Fruit fly (Drosophila melanogaster) whole organism, wandering third instar larva: Measurements from ENCODE around the gene Gr85a.

Source experiments
- Abd-B ChIP-seq: fragments of >200 bp; optimal IDR thresholded peaks from 2 replicates; lab custom pipeline; 2017; ENCODE audit warnings: missing biosample characterization, missing genetic modification characterization
- CG32264 ChIP-seq: fragments of 200-800 bp; sonication (Bioruptor generic); optimal IDR thresholded peaks from 2 replicates; lab custom pipeline; 2016; ENCODE audit warnings: missing biosample characterization, missing genetic modification characterization
- CG9705 ChIP-seq: fragments of 200-800 bp; sonication (Bioruptor generic); optimal IDR thresholded peaks from 2 replicates; lab custom pipeline; 2018; ENCODE audit warnings: missing biosample characterization, mild to moderate bottlenecking, missing genetic modification characterization
- CrebA ChIP-seq: fragments of 200-800 bp; sonication (Bioruptor generic); optimal IDR thresholded peaks from 2 replicates; lab custom pipeline; 2016; ENCODE audit warnings: missing biosample characterization, mild to moderate bottlenecking, missing genetic modification characterization, borderline replicate concordance
- Dfd ChIP-seq: fragments of >200 bp; optimal IDR thresholded peaks from 2 replicates; lab custom pipeline; 2017; ENCODE audit warnings: missing biosample characterization, missing genetic modification characterization
- Dif ChIP-seq: fragments of 200-275, 200-300 bp; sonication (Bioruptor generic); optimal IDR thresholded peaks from 2 replicates; lab custom pipeline; 2018; ENCODE audit warnings: missing biosample characterization, missing genetic modification characterization; ENCODE audit not compliant: partially characterized antibody
- GATAd ChIP-seq: sonication (Bioruptor generic); optimal IDR thresholded peaks from 2 replicates; lab custom pipeline; 2016; ENCODE audit warnings: missing biosample characterization, missing genetic modification characterization
- HLH106 ChIP-seq: fragments of 200-800 bp; optimal IDR thresholded peaks from 3 replicates; lab custom pipeline; 2019; ENCODE audit warnings: missing biosample characterization, mild to moderate bottlenecking, missing genetic modification characterization, moderate library complexity
- Hnf4 ChIP-seq: fragments of 200-800 bp; sonication (Bioruptor generic); optimal IDR thresholded peaks from 2 replicates; lab custom pipeline; 2016; ENCODE audit warnings: missing biosample characterization, mild to moderate bottlenecking, missing genetic modification characterization
- Hr78 ChIP-seq: fragments of >200 bp; optimal IDR thresholded peaks from 2 replicates; lab custom pipeline; 2017; ENCODE audit warnings: missing biosample characterization, missing genetic modification characterization
- Hr83 ChIP-seq: fragments of 200-300 bp; sonication (Bioruptor generic); optimal IDR thresholded peaks from 2 replicates; lab custom pipeline; 2016; ENCODE audit warnings: missing biosample characterization, mild to moderate bottlenecking, missing genetic modification characterization, moderate library complexity; ENCODE audit not compliant: poor library complexity, severe bottlenecking
- Jra ChIP-seq: sonication (Bioruptor generic); optimal IDR thresholded peaks from 2 replicates; lab custom pipeline; 2016; ENCODE audit warnings: missing biosample characterization, missing genetic modification characterization
- Mio ChIP-seq: sonication (Bioruptor generic); optimal IDR thresholded peaks from 2 replicates; lab custom pipeline; 2016; ENCODE audit warnings: missing biosample characterization, missing genetic modification characterization
- Myc ChIP-seq: fragments of >200 bp; optimal IDR thresholded peaks from 2 replicates; lab custom pipeline; 2017
- N ChIP-seq: fragments of >200 bp; optimal IDR thresholded peaks from 2 replicates; lab custom pipeline; 2018; ENCODE audit warnings: missing biosample characterization, missing external identifiers, missing genetic modification characterization
- OdsH ChIP-seq: fragments of 200-800 bp; sonication (Bioruptor generic); optimal IDR thresholded peaks from 2 replicates; lab custom pipeline; 2016; ENCODE audit warnings: missing biosample characterization, mild to moderate bottlenecking, missing genetic modification characterization
- Rel ChIP-seq, 2 experiments: fragments of 200-800 bp; sonication (Bioruptor generic) in 1 of 2; optimal IDR thresholded peaks; 2 replicates in 1 of 2; 3 replicates in 1 of 2; lab custom pipeline; 2016 to 2019; ENCODE audit warnings: mild to moderate bottlenecking in 2 of 2, missing biosample characterization in 2 of 2, missing genetic modification characterization in 2 of 2, moderate library complexity in 1 of 2
- Sp1 ChIP-seq: fragments of 200-800 bp; sonication (Bioruptor generic); optimal IDR thresholded peaks from 3 replicates; lab custom pipeline; 2019; ENCODE audit warnings: missing biosample characterization, mild to moderate bottlenecking, missing genetic modification characterization, moderate library complexity
- Vsx2 ChIP-seq: fragments of 200-300, 225-300 bp; sonication (Bioruptor generic); optimal IDR thresholded peaks from 2 replicates; lab custom pipeline; 2018; ENCODE audit warnings: missing biosample characterization, missing genetic modification characterization; ENCODE audit not compliant: partially characterized antibody
- br ChIP-seq: fragments of 200-800 bp; sonication (Bioruptor generic); optimal IDR thresholded peaks from 2 replicates; lab custom pipeline; 2016; ENCODE audit warnings: missing biosample characterization, missing genetic modification characterization
- brk ChIP-seq: fragments of 200-800 bp; sonication (Bioruptor generic); optimal IDR thresholded peaks from 2 replicates; lab custom pipeline; 2016; ENCODE audit warnings: missing biosample characterization, mild to moderate bottlenecking, missing genetic modification characterization
- dl ChIP-seq, 2 experiments: fragments of 175-275, 200-275 bp in 1 of 2; fragments of 200-275 bp in 1 of 2; sonication (Bioruptor generic); optimal IDR thresholded peaks; lab custom pipeline; 2018; ENCODE audit warnings: mild to moderate bottlenecking in 2 of 2, missing biosample characterization in 2 of 2, missing genetic modification characterization in 2 of 2, moderate library complexity in 2 of 2; ENCODE audit not compliant: partially characterized antibody in 2 of 2, insufficient read depth in 1 of 2
- dmrt93B ChIP-seq: fragments of 200-800 bp; sonication (Bioruptor generic); optimal IDR thresholded peaks from 2 replicates; lab custom pipeline; 2018; ENCODE audit warnings: missing biosample characterization, mild to moderate bottlenecking, missing genetic modification characterization
- dsf ChIP-seq: sonication (Bioruptor generic); optimal IDR thresholded peaks from 2 replicates; lab custom pipeline; 2016; ENCODE audit warnings: missing biosample characterization, missing genetic modification characterization, borderline replicate concordance
- ey ChIP-seq: fragments of 200-800 bp; sonication (Bioruptor generic); optimal IDR thresholded peaks from 2 replicates; lab custom pipeline; 2016; ENCODE audit warnings: missing biosample characterization, missing genetic modification characterization
- foxo ChIP-seq, 2 experiments: fragments of 200-800 bp; sonication (Bioruptor generic); optimal IDR thresholded peaks; 2 replicates in 1 of 2; 3 replicates in 1 of 2; lab custom pipeline; 2016 to 2017; ENCODE audit warnings: missing biosample characterization in 2 of 2, missing genetic modification characterization in 2 of 2
- fru ChIP-seq: fragments of 200-800 bp; sonication (Bioruptor generic); optimal IDR thresholded peaks from 3 replicates; lab custom pipeline; 2016; ENCODE audit warnings: missing biosample characterization, mild to moderate bottlenecking, missing genetic modification characterization
- h ChIP-seq: fragments of 200-800 bp; sonication (Bioruptor generic); optimal IDR thresholded peaks from 3 replicates; lab custom pipeline; 2016; ENCODE audit warnings: missing biosample characterization, mild to moderate bottlenecking, missing genetic modification characterization
- jim ChIP-seq: fragments of 175-275, 200-325 bp; sonication (Bioruptor generic); optimal IDR thresholded peaks from 2 replicates; lab custom pipeline; 2016; ENCODE audit warnings: missing biosample characterization, mild to moderate bottlenecking, missing genetic modification characterization
- lola ChIP-seq: fragments of >200 bp; optimal IDR thresholded peaks from 2 replicates; lab custom pipeline; 2017; ENCODE audit warnings: missing biosample characterization, missing genetic modification characterization
- pan ChIP-seq: fragments of >200 bp; optimal IDR thresholded peaks from 2 replicates; lab custom pipeline; 2017
- psq ChIP-seq: fragments of 200-800 bp; sonication (Bioruptor generic); optimal IDR thresholded peaks from 3 replicates; lab custom pipeline; 2017; ENCODE audit warnings: missing biosample characterization, mild to moderate bottlenecking, missing genetic modification characterization, moderate library complexity
- rgr ChIP-seq: fragments of 200-800 bp; sonication (Bioruptor generic); optimal IDR thresholded peaks from 3 replicates; lab custom pipeline; 2016; ENCODE audit warnings: missing biosample characterization, mild to moderate bottlenecking, missing genetic modification characterization
- sage ChIP-seq: fragments of 200-800 bp; sonication (Bioruptor generic); optimal IDR thresholded peaks from 2 replicates; lab custom pipeline; 2016; ENCODE audit warnings: missing biosample characterization, mild to moderate bottlenecking, missing genetic modification characterization
- sv ChIP-seq: fragments of 200-800 bp; sonication (Bioruptor generic); optimal IDR thresholded peaks from 3 replicates; lab custom pipeline; 2016; ENCODE audit warnings: missing biosample characterization, missing genetic modification characterization
- tai ChIP-seq: sonication (Bioruptor generic); optimal IDR thresholded peaks from 2 replicates; lab custom pipeline; 2016; ENCODE audit warnings: missing biosample characterization, missing genetic modification characterization
- usp ChIP-seq: fragments of >200 bp; optimal IDR thresholded peaks from 2 replicates; lab custom pipeline; 2017; ENCODE audit warnings: missing biosample characterization, missing genetic modification characterization
- woc ChIP-seq: sonication (Bioruptor generic); optimal IDR thresholded peaks from 2 replicates; lab custom pipeline; 2016; ENCODE audit warnings: missing biosample characterization, mild to moderate bottlenecking, missing genetic modification characterization

Gr85a gene

dm6 chr3R:9964600-9965301 is 31.8 kb downstream of the Gr85a start:
- TF ChIP-seq Hr83 (GFP tag; lab: Kevin White, UChicago) (no peak), usp (GFP tag; lab: Kevin White, UChicago) (no peak), OdsH (GFP tag; lab: Kevin White, UChicago) (no peak), Mio (GFP tag; lab: Kevin White, UChicago) (no peak), Abd-B (no peak), Myc (lab: Kevin White, UChicago) (no peak), Vsx2 (GFP tag; lab: Kevin White, UChicago) (no peak), Hnf4 (no peak), CG9705 (GFP tag; lab: Kevin White, UChicago) (no peak), CG32264 (no peak)

dm6 chr3R:9963179-9963905 is 33.2 kb downstream of the Gr85a start:
- peak; percentile 44 for TF ChIP-seq fru (GFP tag; lab: Kevin White, UChicago)
- TF ChIP-seq Hnf4: peak; percentile 20
- peak; percentile 73 for TF ChIP-seq HLH106 (tag; lab: Kevin White, UChicago)
- TF ChIP-seq Sp1: peak; percentile 1
- peak; percentile 28 for TF ChIP-seq dmrt93B (GFP tag; lab: Kevin White, UChicago)
- TF ChIP-seq woc: no peak
- peak in 1 of 2 experiments; percentile 61 for TF ChIP-seq foxo (GFP tag; optimal IDR thresholded peaks at IDR 0.05; lab: Kevin White, UChicago)
- no peak for TF ChIP-seq rgr (GFP tag; lab: Kevin White, UChicago)
- peak; percentile 17 for TF ChIP-seq psq (GFP tag; lab: Kevin White, UChicago)

dm6 chr3R:9961163-9962072 is 35.2 kb downstream of the Gr85a start:
- no peak for TF ChIP-seq CG32264
- no peak for TF ChIP-seq sage (GFP tag; lab: Kevin White, UChicago)
- no peak for TF ChIP-seq usp (GFP tag; lab: Kevin White, UChicago)
- peak; percentile 28 for TF ChIP-seq Sp1
- peak; percentile 3 for TF ChIP-seq brk (GFP tag; lab: Kevin White, UChicago)
- peak; percentile 98 for TF ChIP-seq psq (GFP tag; lab: Kevin White, UChicago)
- TF ChIP-seq Jra (GFP tag; lab: Kevin White, UChicago): no peak
- no peak for TF ChIP-seq Hr83 (GFP tag; lab: Kevin White, UChicago)
- TF ChIP-seq sv: no peak
- peak; percentile 21 for TF ChIP-seq woc
- TF ChIP-seq br (GFP tag; lab: Kevin White, UChicago): peak; percentile 72
- no peak for TF ChIP-seq lola (GFP tag; lab: Kevin White, UChicago)
- TF ChIP-seq dmrt93B (GFP tag; lab: Kevin White, UChicago): peak; percentile 53
- TF ChIP-seq dsf: no peak
- TF ChIP-seq jim: no peak
- no peak for TF ChIP-seq Dif (GFP tag; lab: Kevin White, UChicago)
- TF ChIP-seq pan (lab: Kevin White, UChicago): no peak
- TF ChIP-seq Hr78 (GFP tag; lab: Kevin White, UChicago): no peak
- no peak for TF ChIP-seq Rel (GFP tag; optimal IDR thresholded peaks at IDR 0.05; lab: Kevin White, UChicago)
- TF ChIP-seq Rel (tag; optimal IDR thresholded peaks at IDR 0.05; lab: Kevin White, UChicago): peak; percentile 26
- no peak for TF ChIP-seq Dfd (GFP tag; lab: Kevin White, UChicago)
- peak; percentile 71 for TF ChIP-seq OdsH (GFP tag; lab: Kevin White, UChicago)
- peak in 1 of 2 experiments; percentile 79 for TF ChIP-seq foxo (GFP tag; optimal IDR thresholded peaks at IDR 0.05; lab: Kevin White, UChicago)
- peak; percentile 64 for TF ChIP-seq rgr (GFP tag; lab: Kevin White, UChicago)
- no peak for TF ChIP-seq Myc (lab: Kevin White, UChicago)
- TF ChIP-seq CrebA (GFP tag; lab: Kevin White, UChicago): no peak
- no peak for TF ChIP-seq GATAd
- TF ChIP-seq N (GFP tag; lab: Kevin White, UChicago): no peak
- TF ChIP-seq Abd-B: no peak
- no peak for TF ChIP-seq Vsx2 (GFP tag; lab: Kevin White, UChicago)
- peak; percentile 32 for TF ChIP-seq HLH106 (tag; lab: Kevin White, UChicago)
- TF ChIP-seq dl (GFP tag; optimal IDR thresholded peaks at IDR 0.05; lab: Kevin White, UChicago; ENCODE audit: insufficient read depth in 1 of 2, partially characterized antibody in 2 of 2): no peak
- TF ChIP-seq Hnf4: peak; percentile 27
- TF ChIP-seq fru (GFP tag; lab: Kevin White, UChicago): peak; percentile 77
- TF ChIP-seq h (GFP tag; lab: Kevin White, UChicago): peak; percentile 71
- peak; percentile 76 for TF ChIP-seq ey (GFP tag; lab: Kevin White, UChicago)
- TF ChIP-seq CG9705 (GFP tag; lab: Kevin White, UChicago): no peak
- TF ChIP-seq Mio (GFP tag; lab: Kevin White, UChicago): no peak
- TF ChIP-seq tai (GFP tag; lab: Kevin White, UChicago): no peak
- TF ChIP-seq, all 38 proteins: peak for 15
